Fruit fly (Drosophila melanogaster) whole organism, embryonic: Measurements from ENCODE around the gene Prm.
A peak's percentile ranks its signal among the peaks of the same experiment; 100 is the strongest.

Experiments
- B-H1 ChIP-seq: fragments of 200-800 bp; sonication (Bioruptor generic); IDR thresholded peaks from 3 replicates; pipeline ENCODE4 v1.3.6; 2022; ENCODE audit warnings: missing biosample characterization, missing genetic modification characterization
- Bgb ChIP-seq: fragments of 200-800 bp; sonication (Bioruptor generic); IDR thresholded peaks from 2 replicates; pipeline ENCODE4 v1.3.6; 2022; ENCODE audit warnings: missing biosample characterization, missing genetic modification characterization; ENCODE audit not compliant: partially characterized antibody
- Bteb2 ChIP-seq: fragments of 200-800 bp; sonication (Bioruptor generic); optimal IDR thresholded peaks from 2 replicates; lab custom pipeline; 2016; ENCODE audit warnings: missing biosample characterization, missing genetic modification characterization
- CG1024 ChIP-seq: fragments of 200-800 bp; sonication (Bioruptor generic); IDR thresholded peaks from 2 replicates; pipeline ENCODE4 v1.3.6; 2022; ENCODE audit warnings: missing biosample characterization, missing genetic modification characterization
- CG10462 ChIP-seq: fragments of 200-800 bp; sonication (Bioruptor generic); optimal IDR thresholded peaks from 2 replicates; lab custom pipeline; 2016; ENCODE audit warnings: missing biosample characterization, missing genetic modification characterization
- CG11093 ChIP-seq: fragments of 200-800 bp; sonication (Bioruptor generic); IDR thresholded peaks from 3 replicates; pipeline ENCODE4 v1.3.6; 2022; ENCODE audit warnings: missing biosample characterization, missing genetic modification characterization
- CG13287 ChIP-seq: fragments of 200-800 bp; sonication (Bioruptor generic); IDR thresholded peaks from 2 replicates; pipeline ENCODE4 v1.3.6; 2022; ENCODE audit warnings: missing biosample characterization, missing genetic modification characterization; ENCODE audit not compliant: partially characterized antibody
- CG13775 ChIP-seq: fragments of 200-800 bp; sonication (Bioruptor generic); optimal IDR thresholded peaks from 3 replicates; lab custom pipeline; 2017; ENCODE audit warnings: missing biosample characterization, mild to moderate bottlenecking, missing genetic modification characterization
- CG14441 ChIP-seq: fragments of 200-800 bp; sonication (Bioruptor generic); IDR thresholded peaks from 2 replicates; pipeline ENCODE4 v1.3.6; 2022; ENCODE audit warnings: missing biosample characterization, missing genetic modification characterization
- CG16863 ChIP-seq: fragments of 200-800 bp; sonication (Bioruptor generic); optimal IDR thresholded peaks from 3 replicates; lab custom pipeline; 2016; ENCODE audit warnings: missing biosample characterization, missing genetic modification characterization
- CG18619 ChIP-seq: fragments of 200-800 bp; sonication (Bioruptor generic); optimal IDR thresholded peaks from 3 replicates; lab custom pipeline; 2017; ENCODE audit warnings: missing biosample characterization, mild to moderate bottlenecking, missing genetic modification characterization
- CG2889 ChIP-seq: fragments of 200-800 bp; sonication (Bioruptor generic); IDR thresholded peaks from 3 replicates; pipeline ENCODE4 v1.3.6; 2022; ENCODE audit warnings: missing biosample characterization, missing genetic modification characterization
- CG32532 ChIP-seq: fragments of 200-800 bp; sonication (Bioruptor generic); IDR thresholded peaks from 2 replicates; pipeline ENCODE4 v1.3.6; 2022; ENCODE audit warnings: missing biosample characterization, missing genetic modification characterization
- CG34422 ChIP-seq: fragments of 200-800 bp; sonication (Bioruptor generic); IDR thresholded peaks from 3 replicates; pipeline ENCODE4 v1.3.6; 2022; ENCODE audit warnings: missing biosample characterization, missing genetic modification characterization
- CG4730 ChIP-seq: fragments of 200-800 bp; sonication (Bioruptor generic); IDR thresholded peaks from 2 replicates; pipeline ENCODE4 v1.3.6; 2022; ENCODE audit warnings: missing biosample characterization, missing genetic modification characterization
- CG6175 ChIP-seq: fragments of 200-800 bp; sonication (Bioruptor generic); IDR thresholded peaks from 3 replicates; pipeline ENCODE4 v1.3.6; 2022; ENCODE audit warnings: missing biosample characterization, missing genetic modification characterization
- CG7372 ChIP-seq: fragments of 200-800 bp; sonication (Bioruptor generic); IDR thresholded peaks from 2 replicates; pipeline ENCODE4 v1.3.6; 2022; ENCODE audit warnings: missing biosample characterization, missing genetic modification characterization
- CG7786 ChIP-seq: fragments of 200-800 bp; sonication (Bioruptor generic); optimal IDR thresholded peaks from 2 replicates; lab custom pipeline; 2016; ENCODE audit warnings: missing biosample characterization, missing genetic modification characterization
- CG8290 ChIP-seq, 3 experiments: fragments of 200-800 bp; sonication (Bioruptor generic); optimal IDR thresholded peaks; 2 replicates each; lab custom pipeline; 2016 to 2019; ENCODE audit warnings: missing biosample characterization in 3 of 3, missing genetic modification characterization in 3 of 3, mild to moderate bottlenecking in 2 of 3, moderate library complexity in 1 of 3
- CG9215 ChIP-seq: fragments of 200-800 bp; sonication (Bioruptor generic); IDR thresholded peaks from 2 replicates; pipeline ENCODE4 v1.3.6; 2022; ENCODE audit warnings: missing biosample characterization, missing genetic modification characterization
- Chrac-16 ChIP-seq: fragments of 200-800 bp; sonication (Bioruptor generic); optimal IDR thresholded peaks from 3 replicates; lab custom pipeline; 2016; ENCODE audit warnings: missing biosample characterization, missing genetic modification characterization
- D ChIP-seq, 2 experiments: fragments of 200-800 bp in 1 of 2; fragments of >200 bp in 1 of 2; sonication (Bioruptor generic) in 1 of 2; optimal IDR thresholded peaks; 2 replicates in 1 of 2; 3 replicates in 1 of 2; lab custom pipeline; 2017; ENCODE audit warnings: mild to moderate bottlenecking in 1 of 2, missing biosample characterization in 1 of 2, missing genetic modification characterization in 1 of 2, missing genetic modification reagents in 1 of 2
- Dad ChIP-seq: fragments of 200-800 bp; sonication (Bioruptor generic); optimal IDR thresholded peaks from 3 replicates; lab custom pipeline; 2016; ENCODE audit warnings: missing biosample characterization, missing genetic modification characterization
- Dbx ChIP-seq: fragments of 200-800 bp; sonication (Bioruptor generic); IDR thresholded peaks from 3 replicates; pipeline ENCODE4 v1.3.6; 2022; ENCODE audit warnings: missing biosample characterization, missing genetic modification characterization
- Fer3 ChIP-seq: fragments of 200-800 bp; sonication (Bioruptor generic); optimal IDR thresholded peaks from 2 replicates; lab custom pipeline; 2018; ENCODE audit warnings: missing biosample characterization, mild to moderate bottlenecking, missing genetic modification characterization, moderate library complexity
- Gug ChIP-seq: fragments of 200-800 bp; sonication (Bioruptor generic); IDR thresholded peaks from 4 replicates; pipeline ENCODE4 v1.3.6; 2022; ENCODE audit warnings: missing biosample characterization, missing genetic modification characterization
- Hsf ChIP-seq: fragments of 200-800 bp; sonication (Bioruptor generic); optimal IDR thresholded peaks from 3 replicates; lab custom pipeline; 2016; ENCODE audit warnings: missing biosample characterization, missing genetic modification characterization
- Mad ChIP-seq: fragments of 200-800 bp; sonication (Bioruptor generic); optimal IDR thresholded peaks from 2 replicates; lab custom pipeline; 2016; ENCODE audit warnings: missing biosample characterization, missing genetic modification characterization
- Med ChIP-seq: fragments of 200-800 bp; sonication (Bioruptor generic); peaks from one replicate; lab custom pipeline; 2016; ENCODE audit warnings: missing biosample characterization, missing genetic modification characterization, mild to moderate bottlenecking, inconsistent platforms, moderate library complexity
- NK7.1 ChIP-seq: fragments of 200-800 bp; sonication (Bioruptor generic); optimal IDR thresholded peaks from 3 replicates; lab custom pipeline; 2016; ENCODE audit warnings: missing biosample characterization, missing genetic modification characterization
- Nf-YC ChIP-seq: fragments of 200-800 bp; optimal IDR thresholded peaks from 3 replicates; lab custom pipeline; 2019; ENCODE audit warnings: missing biosample characterization, mild to moderate bottlenecking, missing genetic modification characterization, moderate library complexity
- Oli ChIP-seq: fragments of 200-800 bp; sonication (Bioruptor generic); optimal IDR thresholded peaks from 2 replicates; lab custom pipeline; 2018; ENCODE audit warnings: missing biosample characterization, mild to moderate bottlenecking, missing genetic modification characterization, moderate library complexity
- Sox100B ChIP-seq: fragments of 200-800 bp; sonication (Bioruptor generic); optimal IDR thresholded peaks from 3 replicates; lab custom pipeline; 2018; ENCODE audit warnings: missing biosample characterization, mild to moderate bottlenecking, missing genetic modification characterization
- Xbp1 ChIP-seq: fragments of 200-800 bp; sonication (Bioruptor generic); optimal IDR thresholded peaks from 3 replicates; lab custom pipeline; 2016; ENCODE audit warnings: missing biosample characterization, mild to moderate bottlenecking, missing genetic modification characterization
- amos ChIP-seq: fragments of 200-800 bp; sonication (Bioruptor generic); IDR thresholded peaks from 2 replicates; pipeline ENCODE4 v1.3.6; 2022; ENCODE audit warnings: missing biosample characterization, missing genetic modification characterization; ENCODE audit not compliant: partially characterized antibody
- caup ChIP-seq: fragments of 200-800 bp; sonication (Bioruptor generic); optimal IDR thresholded peaks from 3 replicates; lab custom pipeline; 2017; ENCODE audit warnings: missing biosample characterization, mild to moderate bottlenecking, missing genetic modification characterization, moderate library complexity; ENCODE audit not compliant: severe bottlenecking
- ewg ChIP-seq: fragments of 200-800 bp; sonication (Bioruptor generic); optimal IDR thresholded peaks from 3 replicates; lab custom pipeline; 2017; ENCODE audit warnings: mild to moderate bottlenecking, missing biosample characterization, missing genetic modification reagents, missing genetic modification characterization
- gcm2 ChIP-seq: fragments of 200-800 bp; sonication (Bioruptor generic); optimal IDR thresholded peaks from 2 replicates; lab custom pipeline; 2016; ENCODE audit warnings: missing biosample characterization, missing genetic modification characterization
- grau ChIP-seq: fragments of 200-800 bp; optimal IDR thresholded peaks from 3 replicates; lab custom pipeline; 2019; ENCODE audit warnings: missing biosample characterization, mild to moderate bottlenecking, missing genetic modification characterization, moderate library complexity
- gt ChIP-seq: fragments of 200-800 bp; sonication (Bioruptor generic); IDR thresholded peaks from 2 replicates; pipeline ENCODE4 v1.3.6; 2022; ENCODE audit warnings: missing biosample characterization, missing genetic modification characterization
- kni ChIP-seq: fragments of 200-800 bp; sonication (Bioruptor generic); optimal IDR thresholded peaks from 3 replicates; lab custom pipeline; 2017; ENCODE audit warnings: mild to moderate bottlenecking, missing biosample characterization, missing genetic modification reagents, missing genetic modification characterization
- maf-S ChIP-seq: fragments of 200-800 bp; sonication (Bioruptor generic); optimal IDR thresholded peaks from 2 replicates; lab custom pipeline; 2016; ENCODE audit warnings: missing biosample characterization, missing genetic modification characterization
- oc ChIP-seq: fragments of 200-800 bp; sonication (Bioruptor generic); optimal IDR thresholded peaks from 2 replicates; lab custom pipeline; 2018; ENCODE audit warnings: missing biosample characterization, mild to moderate bottlenecking, missing genetic modification characterization, moderate library complexity
- odd ChIP-seq: fragments of 200-800 bp; sonication (Bioruptor generic); optimal IDR thresholded peaks from 2 replicates; lab custom pipeline; 2017; ENCODE audit warnings: missing biosample characterization, mild to moderate bottlenecking, missing genetic modification characterization
- otp ChIP-seq: fragments of 200-800 bp; sonication (Bioruptor generic); IDR thresholded peaks from 3 replicates; pipeline ENCODE4, ENCODE4 v1.3.6; 2022; ENCODE audit warnings: missing biosample characterization, missing genetic modification characterization
- phol ChIP-seq: fragments of 200-800 bp; sonication (Bioruptor generic); optimal IDR thresholded peaks from 3 replicates; lab custom pipeline; 2018; ENCODE audit warnings: missing biosample characterization, mild to moderate bottlenecking, missing genetic modification characterization, moderate library complexity
- sob ChIP-seq: fragments of 200-800 bp; sonication (Bioruptor generic); IDR thresholded peaks from 2 replicates; pipeline ENCODE4 v1.3.6; 2022; ENCODE audit warnings: missing biosample characterization, missing genetic modification characterization
- tna ChIP-seq: fragments of 200-800 bp; sonication (Bioruptor generic); IDR thresholded peaks from 2 replicates; pipeline ENCODE4 v1.3.6; 2022; ENCODE audit warnings: missing biosample characterization, missing genetic modification characterization; ENCODE audit not compliant: partially characterized antibody
- vnd ChIP-seq: fragments of 200-800 bp; sonication (Bioruptor generic); IDR thresholded peaks from 3 replicates; pipeline ENCODE4 v1.3.6; 2022; ENCODE audit warnings: missing biosample characterization, missing genetic modification characterization; ENCODE audit not compliant: partially characterized antibody

The Prm gene

DNA sequence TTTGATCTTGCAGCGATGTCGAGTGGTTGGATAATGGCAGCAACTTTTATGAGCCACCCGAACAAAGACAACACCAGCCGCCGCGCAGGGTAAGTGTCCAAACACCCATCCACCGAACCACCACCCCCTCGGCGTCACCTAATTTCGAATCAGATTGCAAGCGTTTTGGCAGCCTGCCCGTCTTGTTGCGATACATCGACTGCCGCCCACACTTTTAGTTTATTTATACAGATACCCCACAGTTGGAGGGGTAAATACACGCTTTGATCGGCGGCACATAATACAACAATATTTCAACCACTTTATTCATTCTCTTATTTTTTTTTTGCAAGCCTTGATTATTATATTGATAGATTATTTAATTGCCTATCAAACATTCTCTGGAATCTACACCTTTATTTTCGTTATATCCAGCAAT lies 17.9 kb upstream of the Prm start (continued):
- TF ChIP-seq B-H1 (GFP tag; lab: Robert Waterston, UW) (peak; percentile 32; the same call in 2 of the 3 replicates), Nf-YC (tag; lab: Kevin White, UChicago) (no peak), CG13287 (peak; percentile 56), Hsf (GFP tag; lab: Kevin White, UChicago) (peak; percentile 39), CG7372 (GFP tag; lab: Robert Waterston, UW) (0 out of 2 replicates have a peak, but pooled peaks have one; percentile 23), sob (GFP tag; lab: Robert Waterston, UW) (peak; percentile 46; the same call in 1 of the 2 replicates), D (optimal IDR thresholded peaks at IDR 0.05; lab: Kevin White, UChicago) (no peak), D (GFP tag; optimal IDR thresholded peaks at IDR 0.05; lab: Kevin White, UChicago) (peak; percentile 7), Oli (tag; lab: Kevin White, UChicago) (peak; percentile 32), CG1024 (GFP tag; lab: Robert Waterston, UW) (no peak), CG34422 (GFP tag; lab: Robert Waterston, UW) (peak; percentile 63; the same call in 2 of the 3 replicates), gcm2 (GFP tag; lab: Kevin White, UChicago) (no peak), ewg (peak; percentile 33), phol (tag; lab: Kevin White, UChicago) (peak; percentile 4), Dbx (GFP tag; lab: Robert Waterston, UW) (0 out of 3 replicates have a peak, but pooled peaks have one; percentile 32), Sox100B (GFP tag; lab: Kevin White, UChicago) (no peak), Gug (GFP tag; lab: Robert Waterston, UW) (peak; percentile 19; the same call in 1 of the 4 replicates), NK7.1 (no peak), oc (tag; lab: Kevin White, UChicago) (peak; percentile 27), CG8290 (GFP tag; optimal IDR thresholded peaks at IDR 0.05; lab: Kevin White, UChicago) (no peak), CG8290 (tag; optimal IDR thresholded peaks at IDR 0.05; lab: Kevin White, UChicago) (peak in 1 of 2 experiments; percentile 31), Bteb2 (GFP tag; lab: Kevin White, UChicago) (no peak), gt (GFP tag; lab: Robert Waterston, UW) (no peak), tna (GFP tag; lab: Robert Waterston, UW) (peak; percentile 91), CG13775 (GFP tag; lab: Kevin White, UChicago) (no peak), amos (GFP tag; lab: Robert Waterston, UW) (peak; percentile 33; the same call in 1 of the 2 replicates), Chrac-16 (GFP tag; lab: Kevin White, UChicago) (peak; percentile 14), Bgb (peak; percentile 34; the same call in 1 of the 2 replicates), CG2889 (GFP tag; lab: Robert Waterston, UW) (no peak), Mad (GFP tag; lab: Kevin White, UChicago) (no peak), CG14441 (peak; percentile 74), vnd (GFP tag; lab: Robert Waterston, UW) (peak; percentile 64; the same call in 2 of the 3 replicates), maf-S (no peak), CG18619 (GFP tag; lab: Kevin White, UChicago) (peak; percentile 47), Xbp1 (GFP tag; lab: Kevin White, UChicago) (peak; percentile 52), Med (GFP tag; lab: Kevin White, UChicago) (peak; percentile 54), kni (GFP tag; lab: Kevin White, UChicago) (no peak), CG32532 (GFP tag; lab: Robert Waterston, UW) (peak; percentile 53; the same call in 1 of the 2 replicates), Dad (no peak), Fer3 (tag; lab: Kevin White, UChicago) (peak; percentile 34), CG9215 (GFP tag; lab: Robert Waterston, UW) (no peak), caup (no peak), odd (peak; percentile 26), CG4730 (GFP tag; lab: Robert Waterston, UW) (peak; percentile 21; the same call in 1 of the 2 replicates), CG7786 (GFP tag; lab: Kevin White, UChicago) (peak; percentile 10), grau (tag; lab: Kevin White, UChicago) (peak; percentile 23), CG16863 (GFP tag; lab: Kevin White, UChicago) (peak; percentile 24), CG10462 (GFP tag; lab: Kevin White, UChicago) (peak; percentile 14), CG11093 (GFP tag; lab: Robert Waterston, UW) (no peak), otp (GFP tag; lab: Robert Waterston, UW) (no peak), CG6175 (peak; percentile 56; the same call in 1 of the 3 replicates)
